Fruit fly (Drosophila melanogaster) whole organism, pupa: ENCODE results near the gene Cys.
A peak's percentile ranks its signal among the peaks of the same experiment; 100 is the strongest.

Experiments used
- CG10348 ChIP-seq: fragments of 200-800 bp; sonication (Bioruptor generic); IDR thresholded peaks from 2 replicates; pipeline ENCODE4 v1.3.6; 2022; ENCODE audit warnings: missing biosample characterization, missing genetic modification characterization
- CG13204 ChIP-seq: fragments of 200-800 bp; sonication (Bioruptor generic); optimal IDR thresholded peaks from 2 replicates; lab custom pipeline; 2018; ENCODE audit warnings: missing biosample characterization, mild to moderate bottlenecking, missing genetic modification characterization, moderate library complexity
- CG14655 ChIP-seq: fragments of 200-800 bp; sonication (Bioruptor generic); optimal IDR thresholded peaks from 3 replicates; lab custom pipeline; 2017; ENCODE audit warnings: mild to moderate bottlenecking, missing biosample characterization, missing genetic modification reagents, missing genetic modification characterization
- CG15710 ChIP-seq: fragments of 200-800 bp; sonication (Bioruptor generic); optimal IDR thresholded peaks from 2 replicates; lab custom pipeline; 2018; ENCODE audit warnings: missing biosample characterization, mild to moderate bottlenecking, missing genetic modification characterization, moderate library complexity
- CG17806 ChIP-seq: fragments of 200-800 bp; sonication (Bioruptor generic); optimal IDR thresholded peaks from 2 replicates; lab custom pipeline; 2018; ENCODE audit warnings: missing biosample characterization, mild to moderate bottlenecking, missing genetic modification characterization, moderate library complexity
- CG34367 ChIP-seq: fragments of 200-800 bp; sonication (Bioruptor generic); optimal IDR thresholded peaks from 2 replicates; lab custom pipeline; 2018; ENCODE audit warnings: missing biosample characterization, mild to moderate bottlenecking, missing genetic modification characterization
- CG9948 ChIP-seq: fragments of 200-800 bp; sonication (Bioruptor generic); optimal IDR thresholded peaks from 2 replicates; lab custom pipeline; 2018; ENCODE audit warnings: missing biosample characterization, mild to moderate bottlenecking, missing genetic modification characterization, moderate library complexity
- D1 ChIP-seq: fragments of 200-800 bp; sonication (Bioruptor generic); optimal IDR thresholded peaks from 2 replicates; lab custom pipeline; 2018; ENCODE audit warnings: missing biosample characterization, mild to moderate bottlenecking, missing genetic modification characterization, moderate library complexity
- EcR ChIP-seq: fragments of 200-800 bp; sonication (Bioruptor generic); optimal IDR thresholded peaks from 3 replicates; lab custom pipeline; 2019; ENCODE audit warnings: missing biosample characterization, missing genetic modification characterization, mild to moderate bottlenecking, moderate library complexity, missing genetic modification reagents
- Ets98B ChIP-seq: fragments of 200-800 bp; sonication (Bioruptor generic); IDR thresholded peaks from 2 replicates; pipeline ENCODE4 v1.3.6; 2022; ENCODE audit warnings: missing biosample characterization, missing genetic modification characterization
- Pif1A ChIP-seq: fragments of 200-800 bp; sonication (Bioruptor generic); optimal IDR thresholded peaks from 3 replicates; lab custom pipeline; 2016; ENCODE audit warnings: missing biosample characterization, missing genetic modification characterization
- Snoo ChIP-seq: fragments of 200-800 bp; sonication (Bioruptor generic); optimal IDR thresholded peaks from 3 replicates; lab custom pipeline; 2017; ENCODE audit warnings: missing biosample characterization, mild to moderate bottlenecking, missing genetic modification characterization, inconsistent platforms
- gl ChIP-seq: fragments of 200-800 bp; sonication (Bioruptor generic); optimal IDR thresholded peaks from 2 replicates; lab custom pipeline; 2018; ENCODE audit warnings: missing biosample characterization, mild to moderate bottlenecking, missing genetic modification characterization

- TF ChIP-seq D1 (tag; lab: Kevin White, UChicago) (peak; percentile 10), Pif1A (GFP tag; lab: Kevin White, UChicago) (peak; percentile 36), CG13204 (GFP tag; lab: Kevin White, UChicago) (peak; percentile 31), gl (tag; lab: Kevin White, UChicago) (no peak), Snoo (tag; lab: Kevin White, UChicago) (no peak), CG15710 (tag; lab: Kevin White, UChicago) (peak; percentile 77), EcR (no peak), CG17806 (tag; lab: Kevin White, UChicago) (peak; percentile 71), Ets98B (GFP tag; lab: Robert Waterston, UW) (no peak), CG14655 (peak; percentile 73), CG34367 (tag; lab: Kevin White, UChicago) (peak; percentile 52), CG9948 (tag; lab: Kevin White, UChicago) (peak; percentile 61), CG10348 (GFP tag; lab: Robert Waterston, UW) (no peak)
These were observed 21.5 kb upstream of the Cys start for dm6 chr3R:14590753-14591535.
